Fruit fly (Drosophila melanogaster): Measurements from ENCODE around the gene CG11168.

- TF ChIP-seq CG15710 (tag; optimal IDR thresholded peaks at IDR 0.05): peak; percentile 66
- no peak for TF ChIP-seq CG12605 (GFP tag; IDR thresholded peaks at IDR 0.05)
- peak; percentile 67 for TF ChIP-seq CG14655 (GFP tag; optimal IDR thresholded peaks at IDR 0.05)
- peak; percentile 6 for TF ChIP-seq EcR (GFP tag; optimal IDR thresholded peaks at IDR 0.05)
- peak; percentile 1 for TF ChIP-seq gl (tag; optimal IDR thresholded peaks at IDR 0.05)
- peak; percentile 63 for TF ChIP-seq D1 (tag; optimal IDR thresholded peaks at IDR 0.05)
- no peak for TF ChIP-seq Snoo (tag; optimal IDR thresholded peaks at IDR 0.05)
- no peak for TF ChIP-seq CG32121 (GFP tag; IDR thresholded peaks at IDR 0.05)
- TF ChIP-seq CG17806 (tag; optimal IDR thresholded peaks at IDR 0.05): peak; percentile 79
Measured at dm6 chr3R:24970323-24971067, 52.6 kb downstream of the CG11168 start.
